Worm (Caenorhabditis elegans): ENCODE measurements around the gene F09E5.7.

The F09E5.7 gene

DNA sequence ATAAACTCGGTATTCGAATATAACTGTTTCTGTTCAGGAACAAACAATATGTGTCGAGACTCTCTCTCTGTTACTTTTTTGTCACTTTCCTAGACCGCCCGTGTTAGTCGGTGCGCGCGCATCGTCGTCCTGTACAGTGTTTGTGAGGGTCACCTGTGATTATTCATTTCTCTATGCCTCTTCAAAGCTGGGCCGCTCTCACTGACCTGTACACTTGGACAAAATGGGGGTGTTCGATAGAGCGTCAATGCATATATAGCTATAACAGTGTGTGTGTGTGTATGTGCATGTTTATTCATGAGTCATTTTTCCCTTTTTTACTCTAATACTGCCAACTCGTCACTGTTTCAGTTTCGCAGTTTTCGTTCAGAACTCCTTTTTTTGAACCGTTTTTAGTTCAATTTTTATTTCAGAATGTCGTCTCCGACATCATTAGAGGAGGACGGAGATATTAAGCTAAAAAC lies 27.7 kb downstream of the F09E5.7 start, which contains the start of gene pkc-3:
Gene pkc-3, plus strand, starts transcription at position 414 of the 464 bp plus-strand sequence.
- TF ChIP-seq skn-1 (tag; optimal IDR thresholded peaks at IDR 0.05) (no peak), elt-3 (tag; optimal IDR thresholded peaks at IDR 0.05) (no peak), ceh-82 (tag; optimal IDR thresholded peaks at IDR 0.05) (no peak), nhr-21 (tag; optimal IDR thresholded peaks at IDR 0.05) (peak; percentile 78), lin-13 (GFP tag; optimal IDR thresholded peaks at IDR 0.05) (peak; percentile 51), zag-1 (tag; optimal IDR thresholded peaks at IDR 0.05) (no peak), snpc-4 (tag; optimal IDR thresholded peaks at IDR 0.05) (no peak), unc-39 (tag; optimal IDR thresholded peaks at IDR 0.05) (no peak), unc-62 (GFP tag; optimal IDR thresholded peaks at IDR 0.05) (no peak), ZK546.5 (tag; optimal IDR thresholded peaks at IDR 0.05) (no peak), ceh-16 (tag; optimal IDR thresholded peaks at IDR 0.05) (no peak), Y55F3AM.14 (GFP tag; optimal IDR thresholded peaks at IDR 0.05) (no peak), lin-11 (tag; optimal IDR thresholded peaks at IDR 0.05) (no peak), lin-39 (tag; optimal IDR thresholded peaks at IDR 0.05) (no peak), blmp-1 (tag; optimal IDR thresholded peaks at IDR 0.05; ENCODE audit: insufficient read depth) (peak; percentile 50), nhr-10 (tag; optimal IDR thresholded peaks at IDR 0.05) (no peak), C34F6.9 (tag; optimal IDR thresholded peaks at IDR 0.05) (peak; percentile 17), nhr-25 (tag; optimal IDR thresholded peaks at IDR 0.05) (peak; percentile 86), nhr-23 (tag; optimal IDR thresholded peaks at IDR 0.05) (no peak), nhr-12 (tag; optimal IDR thresholded peaks at IDR 0.05) (no peak), mdl-1 (tag; optimal IDR thresholded peaks at IDR 0.05) (no peak), mbf-1 (tag; optimal IDR thresholded peaks at IDR 0.05) (no peak), sma-3 (GFP tag; optimal IDR thresholded peaks at IDR 0.05) (peak; percentile 85), nhr-129 (tag; optimal IDR thresholded peaks at IDR 0.05) (peak; percentile 78), ztf-1 (GFP tag; conservative IDR thresholded peaks at IDR 0.05) (no peak), dmd-4 (tag; optimal IDR thresholded peaks at IDR 0.05) (no peak), F13H6.1 (tag; optimal IDR thresholded peaks at IDR 0.05) (peak; percentile 62), peb-1 (tag; optimal IDR thresholded peaks at IDR 0.05) (no peak), sem-4 (tag; optimal IDR thresholded peaks at IDR 0.05) (peak; percentile 5), aly-2 (tag; optimal IDR thresholded peaks at IDR 0.05) (no peak), crh-2 (tag; optimal IDR thresholded peaks at IDR 0.05) (peak; percentile 71), sma-9 (GFP tag; optimal IDR thresholded peaks at IDR 0.05) (peak; percentile 61), sma-9 (tag; optimal IDR thresholded peaks at IDR 0.05) (no peak), nhr-77 (tag; optimal IDR thresholded peaks at IDR 0.05) (no peak), alr-1 (tag; optimal IDR thresholded peaks at IDR 0.05) (no peak), ztf-11 (tag; optimal IDR thresholded peaks at IDR 0.05) (no peak), ama-1 (optimal IDR thresholded peaks at IDR 0.05) (peak; percentile 48), fos-1 (tag; optimal IDR thresholded peaks at IDR 0.05) (peak; percentile 98), nhr-11 (tag; optimal IDR thresholded peaks at IDR 0.05) (no peak), gmeb-1 (tag; optimal IDR thresholded peaks at IDR 0.05) (peak; percentile 60), elt-1 (tag; optimal IDR thresholded peaks at IDR 0.05) (no peak), unc-55 (GFP tag; optimal IDR thresholded peaks at IDR 0.05) (peak; percentile 21), mab-5 (tag; optimal IDR thresholded peaks at IDR 0.05) (no peak), R02D3.7 (tag; optimal IDR thresholded peaks at IDR 0.05) (no peak), lsy-2 (tag; optimal IDR thresholded peaks at IDR 0.05) (peak in 1 of 2 experiments; percentile 65), nhr-6 (tag; optimal IDR thresholded peaks at IDR 0.05) (no peak), ztf-4 (tag; optimal IDR thresholded peaks at IDR 0.05) (peak; percentile 56), nhr-237 (tag; optimal IDR thresholded peaks at IDR 0.05) (no peak), egl-27 (tag; optimal IDR thresholded peaks at IDR 0.05) (no peak)
